Worm (Caenorhabditis elegans) whole organism, L1 larva: Measurements from ENCODE around the gene tomm-70.

Experiments
- ces-1 ChIP-seq: fragments of 150-350 bp; optimal IDR thresholded peaks from 2 replicates; lab custom pipeline; 2014; ENCODE audit warnings: missing biosample characterization, missing genetic modification reagents, missing genetic modification characterization
- efl-3 ChIP-seq: fragments of 200-800 bp; sonication (Bioruptor generic); optimal IDR thresholded peaks from 2 replicates; lab custom pipeline; 2018; ENCODE audit warnings: mild to moderate bottlenecking, missing genetic modification characterization, missing compliant biosample characterization
- ets-5 ChIP-seq: fragments of 200-800 bp; sonication (Bioruptor generic); IDR thresholded peaks from 2 replicates; pipeline ENCODE4 v1.3.6; 2022; ENCODE audit warnings: missing genetic modification characterization, missing compliant biosample characterization
- mab-9 ChIP-seq: fragments of 200-800 bp; sonication (Bioruptor generic); IDR thresholded peaks from 2 replicates; pipeline ENCODE4 v1.3.6; 2022; ENCODE audit warnings: missing genetic modification reagents, missing genetic modification characterization, missing compliant biosample characterization
- sptf-1 ChIP-seq: fragments of 150-350 bp; optimal IDR thresholded peaks from 2 replicates; lab custom pipeline; 2014; ENCODE audit warnings: missing biosample characterization, missing genetic modification characterization
- sup-37 ChIP-seq: fragments of 200-800 bp; sonication (Bioruptor generic); optimal IDR thresholded peaks from 2 replicates; lab custom pipeline; 2018; ENCODE audit warnings: mild to moderate bottlenecking, missing genetic modification characterization, missing compliant biosample characterization
- unc-62 ChIP-seq: fragments of 150-350 bp; optimal IDR thresholded peaks from 2 replicates; lab custom pipeline; 2014; ENCODE audit warnings: missing biosample characterization, missing genetic modification reagents, missing genetic modification characterization

- TF ChIP-seq sup-37 (no peak), efl-3 (GFP tag; lab: Kevin White, UChicago) (no peak), unc-62 (GFP tag; lab: Kevin White, UChicago) (no peak), ces-1 (GFP tag; lab: Kevin White, UChicago) (no peak), sptf-1 (tag; lab: Kevin White, UChicago) (no peak), mab-9 (GFP tag; lab: Robert Waterston, UW) (no peak), ets-5 (no peak)
These were observed 37.3 kb downstream of the tomm-70 start, which contains the start of gene mrpl-11 for ce11 chrIII:8717231-8717694.
